Fruit fly (Drosophila melanogaster) whole organism, adult: ENCODE data around the gene Or71a.

Experiments
- CG1620 ChIP-seq: fragments of 200-800 bp; sonication (Bioruptor generic); optimal IDR thresholded peaks from 2 replicates; lab custom pipeline; 2016; ENCODE audit warnings: missing biosample characterization, missing genetic modification characterization
- pad ChIP-seq: fragments of 200-800 bp; sonication (Bioruptor generic); optimal IDR thresholded peaks from 3 replicates; lab custom pipeline; 2017; ENCODE audit warnings: missing biosample characterization, missing genetic modification characterization, mild to moderate bottlenecking, moderate library complexity, missing genetic modification reagents

DNA sequence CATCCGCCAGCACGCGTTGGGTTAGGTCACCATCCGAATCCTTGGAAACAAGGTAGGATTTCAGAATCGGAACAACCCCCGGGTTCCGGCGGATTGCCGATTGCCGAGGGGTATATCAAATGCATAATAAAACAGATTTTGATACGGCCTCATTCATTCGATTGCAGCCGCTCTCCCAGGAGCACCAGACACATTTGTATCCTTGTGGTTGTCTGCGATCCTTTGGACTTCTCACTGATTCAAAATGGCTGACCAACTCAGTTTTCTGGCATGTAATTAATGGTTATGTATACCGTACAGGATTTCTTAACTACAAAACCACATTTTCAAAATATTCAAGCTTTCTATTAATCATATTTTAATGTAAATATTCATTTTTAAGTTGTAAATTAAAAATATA is 30.6 kb downstream of the Or71a start:
- TF ChIP-seq pad (GFP tag; lab: Kevin White, UChicago) (no peak), CG1620 (no peak)
